Fruit fly (Drosophila melanogaster): ENCODE measurements around the gene Hsc70-3.

Hsc70-3 gene

DNA sequence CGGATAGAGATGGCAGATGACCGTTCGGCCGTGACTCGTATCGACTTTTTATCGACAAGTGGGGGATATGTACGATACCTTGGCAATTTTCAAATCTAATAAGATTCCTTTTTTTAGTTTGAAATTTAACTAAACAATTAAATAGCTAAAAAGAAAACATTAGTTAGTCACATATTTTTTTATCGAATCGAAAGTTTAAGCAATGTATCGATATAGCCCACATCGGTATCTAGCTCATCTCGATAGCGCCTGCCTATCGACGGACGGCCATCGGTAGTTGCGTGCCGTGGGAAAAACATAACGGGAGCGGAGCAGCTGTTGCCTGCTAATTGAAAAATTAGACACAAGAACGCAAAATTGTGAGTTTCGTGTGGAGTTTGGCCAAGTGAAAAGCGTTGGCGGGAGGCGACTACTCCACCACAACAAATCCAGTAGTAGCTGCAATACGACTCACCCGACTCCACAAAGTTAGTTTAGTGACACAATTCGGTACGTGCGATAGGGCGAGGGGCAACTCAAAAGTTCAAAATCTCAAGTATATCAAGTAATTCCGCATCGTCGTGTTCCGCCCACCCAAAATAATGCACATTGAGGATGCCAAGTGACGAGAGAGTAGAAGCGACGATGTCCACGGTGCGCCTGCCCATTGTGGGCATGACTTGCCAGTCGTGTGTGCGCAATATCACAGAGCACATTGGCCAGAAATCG lies 48.0 kb upstream of the Hsc70-3 start, which contains the start of the genes CG10347 and ATP7 (continued):
- TF ChIP-seq lola (GFP tag; optimal IDR thresholded peaks at IDR 0.05) (peak in 1 of 3 experiments; percentile 5), CG30020 (tag; optimal IDR thresholded peaks at IDR 0.05) (peak; percentile 42), CG14667 (GFP tag; IDR thresholded peaks at IDR 0.05) (no peak), bigmax (GFP tag; optimal IDR thresholded peaks at IDR 0.05) (no peak), Tbp (GFP tag; optimal IDR thresholded peaks at IDR 0.05) (no peak), CG13894 (tag; optimal IDR thresholded peaks at IDR 0.05) (peak; percentile 11), fu2 (GFP tag; optimal IDR thresholded peaks at IDR 0.05) (peak; percentile 12), CG18476 (GFP tag; optimal IDR thresholded peaks at IDR 0.05) (peak; percentile 98), CG12299 (tag; optimal IDR thresholded peaks at IDR 0.05) (peak; percentile 34), CG18619 (GFP tag; optimal IDR thresholded peaks at IDR 0.05) (no peak), dmrt99B (tag; optimal IDR thresholded peaks at IDR 0.05) (peak; percentile 3), tll (GFP tag; optimal IDR thresholded peaks at IDR 0.05) (no peak), sr (GFP tag; IDR thresholded peaks at IDR 0.05) (no peak), PHDP (tag; optimal IDR thresholded peaks at IDR 0.05) (peak; percentile 4), slp2 (GFP tag; optimal IDR thresholded peaks at IDR 0.05) (no peak), pho (GFP tag; optimal IDR thresholded peaks at IDR 0.05) (no peak), tio (GFP tag; optimal IDR thresholded peaks at IDR 0.05) (no peak), sc (optimal IDR thresholded peaks at IDR 0.05) (no peak), sc (GFP tag; optimal IDR thresholded peaks at IDR 0.05) (no peak), CG2889 (GFP tag; IDR thresholded peaks at IDR 0.05) (no peak), ewg (GFP tag; optimal IDR thresholded peaks at IDR 0.05) (peak; percentile 15), CoRest (tag; optimal IDR thresholded peaks at IDR 0.05) (peak; percentile 18), CG17186 (GFP tag; optimal IDR thresholded peaks at IDR 0.05) (peak; percentile 15), ac (GFP tag; optimal IDR thresholded peaks at IDR 0.05) (no peak), hkb (optimal IDR thresholded peaks at IDR 0.05) (peak; percentile 98), hkb (GFP tag; IDR thresholded peaks at IDR 0.05) (no peak), CG10321 (GFP tag; IDR thresholded peaks at IDR 0.05) (no peak), CG17568 (GFP tag; optimal IDR thresholded peaks at IDR 0.05) (no peak), Bteb2 (GFP tag; optimal IDR thresholded peaks at IDR 0.05) (peak; percentile 13), CG2116 (GFP tag; optimal IDR thresholded peaks at IDR 0.05) (peak; percentile 83), tna (GFP tag; IDR thresholded peaks at IDR 0.05; ENCODE audit: partially characterized antibody) (peak; percentile 82), CG11504 (tag; optimal IDR thresholded peaks at IDR 0.05) (peak; percentile 21), wdn (GFP tag; IDR thresholded peaks at IDR 0.05) (no peak), Aef1 (GFP tag; IDR thresholded peaks at IDR 0.05) (no peak), lab (GFP tag; optimal IDR thresholded peaks at IDR 0.05) (peak; percentile 40), Vsx1 (GFP tag; optimal IDR thresholded peaks at IDR 0.05) (peak; percentile 20), CG7372 (GFP tag; IDR thresholded peaks at IDR 0.05) (no peak), CG4854 (GFP tag; optimal IDR thresholded peaks at IDR 0.05) (no peak), vnd (GFP tag; IDR thresholded peaks at IDR 0.05; ENCODE audit: partially characterized antibody) (peak; percentile 85), E2f1 (GFP tag; IDR thresholded peaks at IDR 0.05) (no peak), CG4424 (GFP tag; optimal IDR thresholded peaks at IDR 0.05) (peak; percentile 16), Bgb (GFP tag; IDR thresholded peaks at IDR 0.05; ENCODE audit: partially characterized antibody) (peak; percentile 90), CG5953 (GFP tag; IDR thresholded peaks at IDR 0.05) (no peak), Lpt (GFP tag; optimal IDR thresholded peaks at IDR 0.05) (no peak), row (GFP tag; IDR thresholded peaks at IDR 0.05) (peak; percentile 66), maf-S (GFP tag; optimal IDR thresholded peaks at IDR 0.05) (no peak), Xrp1 (GFP tag; IDR thresholded peaks at IDR 0.05) (no peak), CG7928 (GFP tag; optimal IDR thresholded peaks at IDR 0.05) (no peak), fd3F (GFP tag; optimal IDR thresholded peaks at IDR 0.05) (no peak), sd (tag; optimal IDR thresholded peaks at IDR 0.05) (peak; percentile 11)
